Fruit fly (Drosophila melanogaster) whole organism, pupa: Measurements from ENCODE around the gene CG32437.

ENCODE experiments used
- CG10348 ChIP-seq: fragments of 200-800 bp; sonication (Bioruptor generic); IDR thresholded peaks from 2 replicates; pipeline ENCODE4 v1.3.6; 2022; ENCODE audit warnings: missing biosample characterization, missing genetic modification characterization
- CG12605 ChIP-seq: fragments of 200-800 bp; sonication (Bioruptor generic); IDR thresholded peaks from 2 replicates; pipeline ENCODE4 v1.3.6; 2022; ENCODE audit warnings: missing biosample characterization, missing genetic modification characterization
- CG13204 ChIP-seq: fragments of 200-800 bp; sonication (Bioruptor generic); optimal IDR thresholded peaks from 2 replicates; lab custom pipeline; 2018; ENCODE audit warnings: missing biosample characterization, mild to moderate bottlenecking, missing genetic modification characterization, moderate library complexity
- CG14655 ChIP-seq: fragments of 200-800 bp; sonication (Bioruptor generic); optimal IDR thresholded peaks from 3 replicates; lab custom pipeline; 2017; ENCODE audit warnings: mild to moderate bottlenecking, missing biosample characterization, missing genetic modification reagents, missing genetic modification characterization
- CG15710 ChIP-seq: fragments of 200-800 bp; sonication (Bioruptor generic); optimal IDR thresholded peaks from 2 replicates; lab custom pipeline; 2018; ENCODE audit warnings: missing biosample characterization, mild to moderate bottlenecking, missing genetic modification characterization, moderate library complexity
- CG17806 ChIP-seq: fragments of 200-800 bp; sonication (Bioruptor generic); optimal IDR thresholded peaks from 2 replicates; lab custom pipeline; 2018; ENCODE audit warnings: missing biosample characterization, mild to moderate bottlenecking, missing genetic modification characterization, moderate library complexity
- CG32121 ChIP-seq: fragments of 200-800 bp; sonication (Bioruptor generic); IDR thresholded peaks from 2 replicates; pipeline ENCODE4 v1.3.6; 2022; ENCODE audit warnings: missing biosample characterization, missing genetic modification characterization
- CG34367 ChIP-seq: fragments of 200-800 bp; sonication (Bioruptor generic); optimal IDR thresholded peaks from 2 replicates; lab custom pipeline; 2018; ENCODE audit warnings: missing biosample characterization, mild to moderate bottlenecking, missing genetic modification characterization
- CG4496 ChIP-seq: fragments of 200-800 bp; sonication (Bioruptor generic); IDR thresholded peaks from 3 replicates; pipeline ENCODE4 v1.3.6; 2022; ENCODE audit warnings: missing biosample characterization, missing genetic modification characterization
- CG8159 ChIP-seq: fragments of 200-800 bp; sonication (Bioruptor generic); optimal IDR thresholded peaks from 3 replicates; lab custom pipeline; 2018; ENCODE audit warnings: missing biosample characterization, mild to moderate bottlenecking, missing genetic modification characterization, moderate library complexity
- CG8301 ChIP-seq: fragments of 200-800 bp; sonication (Bioruptor generic); optimal IDR thresholded peaks from 2 replicates; lab custom pipeline; 2018; ENCODE audit warnings: missing biosample characterization, mild to moderate bottlenecking, missing genetic modification characterization
- CG9948 ChIP-seq: fragments of 200-800 bp; sonication (Bioruptor generic); optimal IDR thresholded peaks from 2 replicates; lab custom pipeline; 2018; ENCODE audit warnings: missing biosample characterization, mild to moderate bottlenecking, missing genetic modification characterization, moderate library complexity
- D1 ChIP-seq: fragments of 200-800 bp; sonication (Bioruptor generic); optimal IDR thresholded peaks from 2 replicates; lab custom pipeline; 2018; ENCODE audit warnings: missing biosample characterization, mild to moderate bottlenecking, missing genetic modification characterization, moderate library complexity
- EcR ChIP-seq: fragments of 200-800 bp; sonication (Bioruptor generic); optimal IDR thresholded peaks from 3 replicates; lab custom pipeline; 2019; ENCODE audit warnings: missing biosample characterization, missing genetic modification characterization, mild to moderate bottlenecking, moderate library complexity, missing genetic modification reagents
- Ets98B ChIP-seq: fragments of 200-800 bp; sonication (Bioruptor generic); IDR thresholded peaks from 2 replicates; pipeline ENCODE4 v1.3.6; 2022; ENCODE audit warnings: missing biosample characterization, missing genetic modification characterization
- Pif1A ChIP-seq: fragments of 200-800 bp; sonication (Bioruptor generic); optimal IDR thresholded peaks from 3 replicates; lab custom pipeline; 2016; ENCODE audit warnings: missing biosample characterization, missing genetic modification characterization
- Pif1B ChIP-seq: fragments of 200-800 bp; sonication (Bioruptor generic); optimal IDR thresholded peaks from 3 replicates; lab custom pipeline; 2016; ENCODE audit warnings: missing biosample characterization, missing genetic modification characterization
- Snoo ChIP-seq: fragments of 200-800 bp; sonication (Bioruptor generic); optimal IDR thresholded peaks from 3 replicates; lab custom pipeline; 2017; ENCODE audit warnings: missing biosample characterization, mild to moderate bottlenecking, missing genetic modification characterization, inconsistent platforms
- fd96Ca ChIP-seq: fragments of 200-800 bp; sonication (Bioruptor generic); IDR thresholded peaks from 3 replicates; pipeline ENCODE4 v1.3.6; 2022; ENCODE audit warnings: missing biosample characterization, missing genetic modification characterization
- gl ChIP-seq: fragments of 200-800 bp; sonication (Bioruptor generic); optimal IDR thresholded peaks from 2 replicates; lab custom pipeline; 2018; ENCODE audit warnings: missing biosample characterization, mild to moderate bottlenecking, missing genetic modification characterization
- rn ChIP-seq: fragments of 200-800 bp; sonication (Bioruptor generic); IDR thresholded peaks from 2 replicates; pipeline ENCODE4 v1.3.6; 2022; ENCODE audit warnings: missing biosample characterization, missing genetic modification characterization

The CG32437 gene

DNA sequence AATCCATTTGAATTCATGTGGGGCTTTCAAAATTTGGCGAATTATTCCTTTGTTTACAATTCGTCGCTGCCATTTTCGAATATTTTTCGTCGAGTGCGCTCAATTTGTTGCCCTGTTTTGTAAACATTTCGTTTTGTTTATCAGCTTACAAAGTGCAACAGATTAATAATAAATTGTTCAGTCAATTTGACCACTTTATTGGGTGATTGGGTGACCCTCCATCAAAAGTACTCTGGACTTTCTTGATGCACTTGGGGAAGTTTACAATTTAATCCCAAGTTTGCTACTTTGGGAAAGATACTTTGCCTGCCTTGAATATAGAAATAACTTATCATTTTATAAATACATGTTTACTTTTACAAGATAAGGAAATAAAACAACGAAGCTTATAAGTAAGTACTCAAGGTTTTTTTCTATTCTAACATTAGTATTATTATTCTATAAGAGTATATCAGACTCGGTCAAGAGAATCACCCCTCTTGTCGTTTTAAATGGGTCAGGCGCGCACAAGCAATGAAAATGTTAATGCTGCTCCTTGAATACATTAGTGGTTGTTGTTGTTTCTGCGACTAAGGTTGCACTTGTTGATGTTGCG lies 23.2 kb downstream of the CG32437 start:
- TF ChIP-seq fd96Ca = no peak
- TF ChIP-seq CG17806 (tag; lab: Kevin White, UChicago) = no peak
- TF ChIP-seq rn = no peak
- no peak for TF ChIP-seq CG8301 (tag; lab: Kevin White, UChicago)
- no peak for TF ChIP-seq CG8159 (tag; lab: Kevin White, UChicago)
- TF ChIP-seq Snoo (tag; lab: Kevin White, UChicago) = no peak
- no peak for TF ChIP-seq Ets98B (GFP tag; lab: Robert Waterston, UW)
- TF ChIP-seq CG4496 = no peak
- no peak for TF ChIP-seq CG13204
- no peak for TF ChIP-seq Pif1A (GFP tag; lab: Kevin White, UChicago)
- TF ChIP-seq CG15710 (tag; lab: Kevin White, UChicago) = no peak
- no peak for TF ChIP-seq Pif1B (GFP tag; lab: Kevin White, UChicago)
- TF ChIP-seq gl = no peak
- TF ChIP-seq CG12605 = no peak
- no peak for TF ChIP-seq CG34367 (tag; lab: Kevin White, UChicago)
- TF ChIP-seq D1 (tag; lab: Kevin White, UChicago) = no peak
- TF ChIP-seq, all 21 proteins: peak for 0

DNA sequence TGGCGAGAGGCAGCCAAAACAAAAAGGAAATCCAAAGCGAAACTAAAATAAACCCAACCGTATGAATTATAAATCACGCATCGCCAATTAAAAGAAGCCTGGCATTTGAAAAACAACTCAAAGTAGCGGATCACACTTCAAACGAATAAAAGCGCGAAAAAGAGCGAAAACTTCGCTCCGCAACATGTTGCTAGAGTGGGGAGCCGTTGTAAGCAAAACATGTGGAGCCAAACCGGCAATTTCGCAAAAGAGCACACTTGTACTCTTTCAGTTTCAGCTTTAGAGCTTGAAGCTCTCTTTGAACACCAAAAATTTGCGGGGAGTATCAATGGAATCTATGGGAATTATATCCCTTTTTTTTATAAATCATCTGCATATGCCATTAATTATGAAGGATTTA lies 24.3 kb downstream of the CG32437 start:
- TF ChIP-seq gl (no peak), CG32121 (GFP tag; lab: Robert Waterston, UW) (no peak), rn (no peak), CG34367 (tag; lab: Kevin White, UChicago) (no peak), CG13204 (no peak)

DNA sequence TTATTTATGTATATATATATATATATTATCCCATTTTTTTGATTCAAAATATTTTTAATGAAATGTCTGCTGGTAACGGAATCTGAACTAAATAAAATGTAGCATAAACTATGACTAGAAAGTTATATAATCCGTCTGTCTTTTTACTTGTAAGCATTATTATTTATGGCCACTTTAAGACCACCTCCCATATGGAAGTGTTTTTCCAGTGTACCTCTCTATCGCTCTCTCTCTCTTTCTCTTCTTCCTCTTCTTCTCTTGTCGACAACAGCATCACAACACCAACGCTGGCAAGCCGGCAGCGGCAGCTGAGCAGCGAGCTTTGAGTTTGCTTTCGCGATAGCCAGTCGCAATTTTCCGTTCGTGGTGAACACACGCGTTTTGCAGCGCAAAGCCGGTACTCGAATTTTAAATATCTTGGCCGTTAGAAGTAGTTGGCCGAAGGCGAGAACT lies 24.7 kb downstream of the CG32437 start, which contains the start of gene rgn:
Gene rgn (plus strand): TSS at position 344 of the 453 bp plus-strand sequence.
- TF ChIP-seq rn (peak; percentile 61; the same call in 1 of the 2 replicates), Snoo (tag; lab: Kevin White, UChicago) (peak; percentile 85), CG13204 (peak; percentile 46), fd96Ca (peak; percentile 77; the same call in 2 of the 3 replicates), CG34367 (tag; lab: Kevin White, UChicago) (peak; percentile 85), CG32121 (GFP tag; lab: Robert Waterston, UW) (peak; percentile 85), EcR (no peak), CG4496 (peak; percentile 92), CG10348 (GFP tag; lab: Robert Waterston, UW) (no peak), CG17806 (tag; lab: Kevin White, UChicago) (peak; percentile 86), CG14655 (peak; percentile 95), CG8159 (tag; lab: Kevin White, UChicago) (peak; percentile 91), gl (peak; percentile 49), Ets98B (GFP tag; lab: Robert Waterston, UW) (peak; percentile 87), Pif1B (GFP tag; lab: Kevin White, UChicago) (peak; percentile 63), Pif1A (GFP tag; lab: Kevin White, UChicago) (peak; percentile 69), D1 (tag; lab: Kevin White, UChicago) (peak; percentile 87), CG15710 (tag; lab: Kevin White, UChicago) (peak; percentile 84), CG8301 (tag; lab: Kevin White, UChicago) (peak; percentile 90), CG12605 (peak; percentile 44), CG9948 (tag; lab: Kevin White, UChicago) (peak; percentile 92)

DNA sequence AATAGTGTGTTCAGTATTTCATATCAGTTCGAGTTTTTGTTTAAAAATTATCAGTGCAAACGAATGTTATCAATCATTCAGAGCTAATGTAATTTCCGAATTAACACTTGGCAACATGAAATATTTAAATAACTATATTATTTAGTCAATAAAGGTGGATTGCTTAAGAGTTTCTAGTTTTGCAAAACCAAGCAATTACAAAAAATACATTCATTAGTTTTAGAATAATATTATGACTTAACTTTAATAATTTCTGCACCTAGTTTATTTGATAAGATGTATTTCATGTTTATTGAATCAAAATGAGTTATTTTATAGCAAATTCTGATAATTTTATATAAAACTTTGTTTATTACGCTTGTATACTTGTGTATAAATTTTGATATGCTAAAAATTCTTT lies 26.0 kb downstream of the CG32437 start:
- TF ChIP-seq CG8159 (tag; lab: Kevin White, UChicago) = no peak
- TF ChIP-seq CG13204 = no peak
- TF ChIP-seq gl = no peak

DNA sequence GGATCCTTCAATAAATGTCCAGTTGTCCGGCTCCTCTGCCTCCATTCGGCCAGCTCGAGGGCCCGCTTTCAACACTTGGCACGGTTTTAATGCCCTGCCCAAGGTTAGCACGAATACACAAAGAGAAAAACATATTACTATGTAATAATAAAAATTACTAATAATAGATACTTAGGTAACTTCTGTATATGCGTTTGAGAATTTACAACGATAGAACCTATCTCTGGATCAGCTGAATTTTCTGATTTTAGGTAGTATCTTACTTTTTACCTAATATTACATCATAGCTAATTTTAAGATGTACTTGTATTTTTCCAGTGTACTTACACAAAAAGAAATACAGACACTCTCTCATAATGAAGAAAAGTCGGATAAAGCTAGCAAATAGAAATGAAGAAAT lies 28.2 kb downstream of the CG32437 start:
- TF ChIP-seq fd96Ca = no peak
- TF ChIP-seq CG32121 (GFP tag; lab: Robert Waterston, UW) = no peak
- TF ChIP-seq CG10348 (GFP tag; lab: Robert Waterston, UW) = no peak
- no peak for TF ChIP-seq Pif1A (GFP tag; lab: Kevin White, UChicago)
- no peak for TF ChIP-seq Pif1B (GFP tag; lab: Kevin White, UChicago)
- TF ChIP-seq, all 21 proteins: peak for 0

DNA sequence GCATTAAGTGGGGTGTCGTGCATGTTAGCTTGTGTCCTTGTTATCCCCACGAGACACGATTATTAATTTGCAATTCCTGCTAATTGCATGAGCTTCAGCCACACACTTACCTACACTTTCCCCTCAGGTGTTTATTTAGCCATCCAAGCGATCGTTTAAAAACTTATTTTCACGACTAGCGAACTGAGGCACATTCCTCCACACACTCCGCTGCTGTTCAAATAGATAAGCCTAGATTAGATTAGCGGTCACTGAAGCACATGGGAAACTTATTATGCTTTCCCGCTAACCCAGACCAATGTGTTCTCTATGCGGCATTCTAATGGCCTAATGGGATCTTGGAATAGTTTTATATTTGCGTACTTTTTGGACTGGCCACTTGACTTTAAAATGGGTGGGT lies 29.4 kb downstream of the CG32437 start:
- TF ChIP-seq CG32121 (GFP tag; lab: Robert Waterston, UW) (no peak), CG13204 (no peak), D1 (tag; lab: Kevin White, UChicago) (no peak), Ets98B (GFP tag; lab: Robert Waterston, UW) (no peak), gl (no peak), CG4496 (no peak), CG15710 (tag; lab: Kevin White, UChicago) (no peak), CG10348 (GFP tag; lab: Robert Waterston, UW) (no peak), Pif1A (GFP tag; lab: Kevin White, UChicago) (no peak), CG12605 (no peak), CG17806 (tag; lab: Kevin White, UChicago) (no peak), fd96Ca (no peak), CG9948 (tag; lab: Kevin White, UChicago) (no peak), CG8159 (tag; lab: Kevin White, UChicago) (no peak), CG14655 (no peak), CG34367 (tag; lab: Kevin White, UChicago) (no peak), EcR (no peak), CG8301 (tag; lab: Kevin White, UChicago) (no peak), Snoo (tag; lab: Kevin White, UChicago) (no peak)
